Fruit fly (Drosophila melanogaster) whole organism, embryonic: ENCODE data around the gene fbl.

Source experiments
- ATbp ChIP-seq: fragments of 200-800 bp; sonication (Bioruptor generic); optimal IDR thresholded peaks from 2 replicates; lab custom pipeline; 2017; ENCODE audit warnings: missing biosample characterization, mild to moderate bottlenecking, missing genetic modification characterization, missing genetic modification reagents
- Atf3 ChIP-seq: fragments of 200-800 bp; sonication (Bioruptor generic); optimal IDR thresholded peaks from 3 replicates; lab custom pipeline; 2016; ENCODE audit warnings: missing biosample characterization, missing genetic modification characterization
- BtbVII ChIP-seq: fragments of 200-800 bp; sonication (Bioruptor generic); optimal IDR thresholded peaks from 3 replicates; lab custom pipeline; 2017; ENCODE audit warnings: missing biosample characterization, mild to moderate bottlenecking, missing genetic modification characterization
- CG10209 ChIP-seq: fragments of 200-800 bp; sonication (Bioruptor generic); optimal IDR thresholded peaks from 3 replicates; lab custom pipeline; 2017; ENCODE audit warnings: missing biosample characterization, mild to moderate bottlenecking, missing genetic modification characterization, missing genetic modification reagents
- CG10321 ChIP-seq: fragments of 200-800 bp; sonication (Bioruptor generic); IDR thresholded peaks from 2 replicates; pipeline ENCODE4 v1.3.6; 2022; ENCODE audit warnings: missing biosample characterization, missing genetic modification characterization
- CG10565 ChIP-seq: fragments of 200-800 bp; sonication (Bioruptor generic); optimal IDR thresholded peaks from 3 replicates; lab custom pipeline; 2016; ENCODE audit warnings: missing biosample characterization, mild to moderate bottlenecking, missing genetic modification characterization
- CG12071 ChIP-seq: fragments of 200-800 bp; sonication (Bioruptor generic); optimal IDR thresholded peaks from 3 replicates; lab custom pipeline; 2018; ENCODE audit warnings: missing biosample characterization, mild to moderate bottlenecking, missing genetic modification characterization
- CG12391 ChIP-seq: fragments of 200-800 bp; sonication (Bioruptor generic); optimal IDR thresholded peaks from 3 replicates; lab custom pipeline; 2018; ENCODE audit warnings: missing biosample characterization, mild to moderate bottlenecking, missing genetic modification characterization, moderate library complexity
- CG15601 ChIP-seq: fragments of 200-800 bp; sonication (Bioruptor generic); optimal IDR thresholded peaks from 3 replicates; lab custom pipeline; 2019; ENCODE audit warnings: missing biosample characterization, mild to moderate bottlenecking, missing genetic modification characterization, moderate library complexity
- CG17186 ChIP-seq: fragments of 200-800 bp; sonication (Bioruptor generic); optimal IDR thresholded peaks from 3 replicates; lab custom pipeline; 2017; ENCODE audit warnings: missing biosample characterization, missing genetic modification reagents, missing genetic modification characterization
- CG32532 ChIP-seq: fragments of 200-800 bp; sonication (Bioruptor generic); IDR thresholded peaks from 2 replicates; pipeline ENCODE4 v1.3.6; 2022; ENCODE audit warnings: missing biosample characterization, missing genetic modification characterization
- CG32767 ChIP-seq: fragments of 200-800 bp; sonication (Bioruptor generic); IDR thresholded peaks from 2 replicates; pipeline ENCODE4 v1.3.6; 2022; ENCODE audit warnings: missing biosample characterization, missing genetic modification characterization
- CG34376 ChIP-seq: fragments of 200-800 bp; sonication (Bioruptor generic); optimal IDR thresholded peaks from 2 replicates; lab custom pipeline; 2018; ENCODE audit warnings: missing biosample characterization, mild to moderate bottlenecking, missing genetic modification characterization
- CG3847 ChIP-seq: fragments of 200-800 bp; sonication (Bioruptor generic); IDR thresholded peaks from 2 replicates; pipeline ENCODE4 v1.3.6; 2022; ENCODE audit warnings: missing biosample characterization, missing genetic modification characterization
- CG5180 ChIP-seq: fragments of 200-800 bp; sonication (Bioruptor generic); optimal IDR thresholded peaks from 3 replicates; lab custom pipeline; 2017; ENCODE audit warnings: missing biosample characterization, missing genetic modification characterization, mild to moderate bottlenecking, moderate library complexity, missing genetic modification reagents
- CG5953 ChIP-seq: fragments of 200-800 bp; sonication (Bioruptor generic); IDR thresholded peaks from 2 replicates; pipeline ENCODE4 v1.3.6; 2022; ENCODE audit warnings: missing biosample characterization, missing genetic modification characterization
- CG8924 ChIP-seq: fragments of 200-800 bp; optimal IDR thresholded peaks from 3 replicates; lab custom pipeline; 2019; ENCODE audit warnings: missing biosample characterization, mild to moderate bottlenecking, missing genetic modification characterization, moderate library complexity
- CG9727 ChIP-seq: fragments of 200-800 bp; sonication (Bioruptor generic); optimal IDR thresholded peaks from 3 replicates; lab custom pipeline; 2017; ENCODE audit warnings: missing biosample characterization, mild to moderate bottlenecking, missing genetic modification characterization
- CoRest ChIP-seq: fragments of 200-800 bp; sonication (Bioruptor generic); optimal IDR thresholded peaks from 3 replicates; lab custom pipeline; 2018; ENCODE audit warnings: missing biosample characterization, mild to moderate bottlenecking, missing genetic modification characterization, moderate library complexity
- Drgx ChIP-seq: fragments of 200-800 bp; sonication (Bioruptor generic); IDR thresholded peaks from 2 replicates; pipeline ENCODE4 v1.3.6; 2022; ENCODE audit warnings: missing biosample characterization, missing genetic modification characterization
- Eip74EF ChIP-seq, 2 experiments: fragments of 200-800 bp in 1 of 2; fragments of >200 bp in 1 of 2; sonication (Bioruptor generic) in 1 of 2; optimal IDR thresholded peaks; 2 replicates each; lab custom pipeline; 2017 to 2019; ENCODE audit warnings: missing biosample characterization in 2 of 2, missing genetic modification characterization in 2 of 2, mild to moderate bottlenecking in 1 of 2, moderate library complexity in 1 of 2
- H2.0 ChIP-seq: fragments of 200-800 bp; sonication (Bioruptor generic); IDR thresholded peaks from 2 replicates; pipeline ENCODE4 v1.3.6; 2022; ENCODE audit warnings: missing biosample characterization, missing genetic modification characterization
- HHEX ChIP-seq: fragments of 200-800 bp; sonication (Bioruptor generic); optimal IDR thresholded peaks from 3 replicates; lab custom pipeline; 2017; ENCODE audit warnings: missing biosample characterization, mild to moderate bottlenecking, missing genetic modification characterization, missing genetic modification reagents
- HLH54F ChIP-seq: fragments of 200-800 bp; sonication (Bioruptor generic); optimal IDR thresholded peaks from 3 replicates; lab custom pipeline; 2016; ENCODE audit warnings: missing biosample characterization, missing genetic modification characterization
- HLHmδ ChIP-seq: fragments of 200-800 bp; sonication (Bioruptor generic); optimal IDR thresholded peaks from 2 replicates; lab custom pipeline; 2018; ENCODE audit warnings: missing biosample characterization, mild to moderate bottlenecking, missing genetic modification characterization, moderate library complexity
- Hand ChIP-seq: fragments of 200-800 bp; sonication (Bioruptor generic); optimal IDR thresholded peaks from 2 replicates; lab custom pipeline; 2017; ENCODE audit warnings: mild to moderate bottlenecking, missing biosample characterization, missing genetic modification reagents, missing genetic modification characterization
- Hey ChIP-seq: fragments of 200-800 bp; sonication (Bioruptor generic); optimal IDR thresholded peaks from 3 replicates; lab custom pipeline; 2018; ENCODE audit warnings: missing biosample characterization, mild to moderate bottlenecking, missing genetic modification characterization
- Hmr ChIP-seq: fragments of 200-800 bp; sonication (Bioruptor generic); optimal IDR thresholded peaks from 3 replicates; lab custom pipeline; 2017; ENCODE audit warnings: mild to moderate bottlenecking, missing biosample characterization, missing genetic modification reagents, missing genetic modification characterization
- Hr39 ChIP-seq: fragments of >200 bp; optimal IDR thresholded peaks from 2 replicates; lab custom pipeline; 2017
- MBD-R2 ChIP-seq: fragments of 200-800 bp; sonication (Bioruptor generic); IDR thresholded peaks from 2 replicates; pipeline ENCODE4 v1.3.6; 2022; ENCODE audit warnings: missing biosample characterization, missing genetic modification characterization
- Tbp ChIP-seq: fragments of >200 bp; optimal IDR thresholded peaks from 2 replicates; lab custom pipeline; 2018; ENCODE audit warnings: missing biosample characterization, missing genetic modification characterization
- Xbp1 ChIP-seq: fragments of 200-800 bp; sonication (Bioruptor generic); optimal IDR thresholded peaks from 3 replicates; lab custom pipeline; 2016; ENCODE audit warnings: missing biosample characterization, mild to moderate bottlenecking, missing genetic modification characterization
- ab ChIP-seq: fragments of 200-800 bp; sonication (Bioruptor generic); optimal IDR thresholded peaks from 2 replicates; lab custom pipeline; 2016; ENCODE audit warnings: missing biosample characterization, missing genetic modification characterization
- abd-A ChIP-seq: fragments of 200-800 bp; sonication (Bioruptor generic); optimal IDR thresholded peaks from 3 replicates; lab custom pipeline; 2019; ENCODE audit warnings: missing biosample characterization, mild to moderate bottlenecking, missing genetic modification characterization, moderate library complexity
- ac ChIP-seq: fragments of 200-800 bp; sonication (Bioruptor generic); optimal IDR thresholded peaks from 3 replicates; lab custom pipeline; 2017; ENCODE audit warnings: missing biosample characterization, mild to moderate bottlenecking, missing genetic modification characterization
- dmrt11E ChIP-seq: fragments of 200-800 bp; sonication (Bioruptor generic); optimal IDR thresholded peaks from 3 replicates; lab custom pipeline; 2018; ENCODE audit warnings: missing biosample characterization, mild to moderate bottlenecking, missing genetic modification characterization, moderate library complexity
- dmrt99B ChIP-seq: fragments of 200-800 bp; sonication (Bioruptor generic); optimal IDR thresholded peaks from 2 replicates; lab custom pipeline; 2018; ENCODE audit warnings: missing biosample characterization, mild to moderate bottlenecking, missing genetic modification characterization, moderate library complexity
- ewg ChIP-seq: fragments of 200-800 bp; sonication (Bioruptor generic); optimal IDR thresholded peaks from 3 replicates; lab custom pipeline; 2017; ENCODE audit warnings: mild to moderate bottlenecking, missing biosample characterization, missing genetic modification reagents, missing genetic modification characterization
- fd64A ChIP-seq: fragments of 200-800 bp; sonication (Bioruptor generic); optimal IDR thresholded peaks from 3 replicates; lab custom pipeline; 2018; ENCODE audit warnings: missing biosample characterization, mild to moderate bottlenecking, missing genetic modification characterization
- fd96Cb ChIP-seq: fragments of 200-800 bp; sonication (Bioruptor generic); optimal IDR thresholded peaks from 2 replicates; lab custom pipeline; 2018; ENCODE audit warnings: missing biosample characterization, mild to moderate bottlenecking, missing genetic modification characterization, moderate library complexity
- her ChIP-seq: fragments of 200-800 bp; sonication (Bioruptor generic); optimal IDR thresholded peaks from 2 replicates; lab custom pipeline; 2016; ENCODE audit warnings: missing biosample characterization, missing genetic modification characterization
- kah ChIP-seq: fragments of 200-800 bp; sonication (Bioruptor generic); optimal IDR thresholded peaks from 2 replicates; lab custom pipeline; 2018; ENCODE audit warnings: missing biosample characterization, mild to moderate bottlenecking, missing genetic modification characterization
- odd ChIP-seq: fragments of 200-800 bp; sonication (Bioruptor generic); optimal IDR thresholded peaks from 2 replicates; lab custom pipeline; 2017; ENCODE audit warnings: missing biosample characterization, mild to moderate bottlenecking, missing genetic modification characterization
- org-1 ChIP-seq: fragments of 200-800 bp; sonication (Bioruptor generic); optimal IDR thresholded peaks from 2 replicates; lab custom pipeline; 2017; ENCODE audit warnings: missing biosample characterization, missing genetic modification characterization
- rib ChIP-seq: fragments of 200-800 bp; sonication (Bioruptor generic); IDR thresholded peaks from 2 replicates; pipeline ENCODE4 v1.3.6; 2022; ENCODE audit warnings: missing biosample characterization, missing genetic modification characterization
- schlank ChIP-seq: fragments of 200-800 bp; sonication (Bioruptor generic); optimal IDR thresholded peaks from 2 replicates; lab custom pipeline; 2018; ENCODE audit warnings: missing biosample characterization, mild to moderate bottlenecking, missing genetic modification characterization
- tap ChIP-seq: fragments of 200-800 bp; optimal IDR thresholded peaks from 3 replicates; lab custom pipeline; 2019; ENCODE audit warnings: missing biosample characterization, mild to moderate bottlenecking, missing genetic modification characterization, moderate library complexity
- tgo ChIP-seq: fragments of 200-800 bp; sonication (Bioruptor generic); IDR thresholded peaks from 3 replicates; pipeline ENCODE4 v1.3.6; 2022; ENCODE audit warnings: missing biosample characterization, missing genetic modification characterization
- z ChIP-seq: fragments of 200-800 bp; sonication (Bioruptor generic); IDR thresholded peaks from 3 replicates; pipeline ENCODE4 v1.3.6; 2022; ENCODE audit warnings: missing biosample characterization, missing genetic modification characterization

Gene fbl

dm6 chr3L:20405971-20406948, 22.0 kb downstream of the fbl start (continued):
- TF ChIP-seq abd-A (no peak), CG3847 (GFP tag; lab: Robert Waterston, UW) (no peak), CG32532 (GFP tag; lab: Robert Waterston, UW) (no peak), ab (no peak), H2.0 (GFP tag; lab: Robert Waterston, UW) (no peak), HLH54F (no peak), CG8924 (tag; lab: Kevin White, UChicago) (peak; percentile 18), CG32767 (GFP tag; lab: Robert Waterston, UW) (no peak), CG10209 (GFP tag; lab: Kevin White, UChicago) (no peak), CG12071 (GFP tag; lab: Kevin White, UChicago) (peak; percentile 27), org-1 (GFP tag; lab: Kevin White, UChicago) (no peak), CG9727 (GFP tag; lab: Kevin White, UChicago) (no peak), fd64A (GFP tag; lab: Kevin White, UChicago) (no peak), CG17186 (no peak), ac (GFP tag; lab: Kevin White, UChicago) (peak; percentile 21), HLHmδ (no peak), MBD-R2 (GFP tag; lab: Robert Waterston, UW) (no peak), Eip74EF (GFP tag; optimal IDR thresholded peaks at IDR 0.05; lab: Kevin White, UChicago) (peak in 1 of 2 experiments; percentile 26), CoRest (tag; lab: Kevin White, UChicago) (no peak), CG12391 (tag; lab: Kevin White, UChicago) (no peak), Tbp (no peak), CG10565 (no peak), Hey (tag; lab: Kevin White, UChicago) (no peak), CG15601 (tag; lab: Kevin White, UChicago) (peak; percentile 29), her (GFP tag; lab: Kevin White, UChicago) (no peak), rib (GFP tag; lab: Robert Waterston, UW) (0 out of 2 replicates have a peak, but pooled peaks have one; percentile 13), kah (GFP tag; lab: Kevin White, UChicago) (no peak), ewg (GFP tag; lab: Kevin White, UChicago) (no peak), odd (GFP tag; lab: Kevin White, UChicago) (peak; percentile 27), BtbVII (GFP tag; lab: Kevin White, UChicago) (no peak), dmrt99B (tag; lab: Kevin White, UChicago) (no peak), HHEX (GFP tag; lab: Kevin White, UChicago) (no peak), CG5953 (GFP tag; lab: Robert Waterston, UW) (no peak), fd96Cb (tag; lab: Kevin White, UChicago) (no peak), Atf3 (GFP tag; lab: Kevin White, UChicago) (no peak), CG5180 (GFP tag; lab: Kevin White, UChicago) (peak; percentile 5), Drgx (no peak), Xbp1 (GFP tag; lab: Kevin White, UChicago) (no peak), dmrt11E (tag; lab: Kevin White, UChicago) (no peak), CG10321 (GFP tag; lab: Robert Waterston, UW) (no peak), schlank (tag; lab: Kevin White, UChicago) (peak; percentile 36), CG34376 (GFP tag; lab: Kevin White, UChicago) (no peak), Hmr (GFP tag; lab: Kevin White, UChicago) (peak; percentile 49), Hr39 (no peak), tgo (GFP tag; lab: Robert Waterston, UW) (no peak), Hand (no peak), ATbp (GFP tag; lab: Kevin White, UChicago) (peak; percentile 59), tap (peak; percentile 20), z (GFP tag; lab: Robert Waterston, UW) (no peak)
